Worm (Caenorhabditis elegans) whole organism, young adult: Measurements from ENCODE around the gene svh-11.

Experiments
- ceh-58 ChIP-seq: fragments of 200-800 bp; sonication (Bioruptor generic); IDR thresholded peaks from 2 replicates; pipeline ENCODE4 v1.3.6; 2022; ENCODE audit warnings: missing genetic modification characterization, missing compliant biosample characterization
- ceh-91 ChIP-seq: fragments of 200-800 bp; sonication (Bioruptor generic); IDR thresholded peaks from 2 replicates; pipeline ENCODE4 v1.3.6; 2022; ENCODE audit warnings: missing genetic modification reagents, missing genetic modification characterization, missing compliant biosample characterization
- lin-35 ChIP-seq, 3 experiments: fragments of 150-350 bp in 2 of 3; sonication (generic microtip) in 1 of 3; optimal IDR thresholded peaks; 2 replicates each; lab custom pipeline; 2014 to 2018; ENCODE audit warnings: missing biosample characterization in 3 of 3, missing genetic modification characterization in 3 of 3, missing genetic modification reagents in 3 of 3
- nhr-80 ChIP-seq: sonication (generic microtip); optimal IDR thresholded peaks from 2 replicates; lab custom pipeline; 2016; ENCODE audit warnings: missing genetic modification characterization, missing compliant biosample characterization
- sdz-38 ChIP-seq: sonication (generic microtip); optimal IDR thresholded peaks from 2 replicates; lab custom pipeline; 2016; ENCODE audit warnings: missing genotype, missing genetic modification characterization, missing compliant biosample characterization
- snpc-4 ChIP-seq, 5 experiments: fragments of 150-350 bp in 1 of 5; sonication (generic microtip) in 4 of 5; optimal IDR thresholded peaks; 2 replicates each; lab custom pipeline; 2014 to 2018; ENCODE audit warnings: missing genetic modification characterization in 5 of 5, missing biosample characterization in 3 of 5, antibody characterized with exemption in 2 of 5, mild to moderate bottlenecking in 2 of 5, missing compliant biosample characterization in 2 of 5, missing genotype in 2 of 5, moderate library complexity in 2 of 5, missing genetic modification reagents in 1 of 5
- ztf-22 ChIP-seq: fragments of 200-800 bp; sonication (Bioruptor generic); optimal IDR thresholded peaks from 2 replicates; lab custom pipeline; 2018; ENCODE audit warnings: mild to moderate bottlenecking, missing genetic modification characterization, moderate library complexity, missing compliant biosample characterization

- no peak for TF ChIP-seq ceh-91 (GFP tag; lab: Robert Waterston, UW)
- no peak for TF ChIP-seq sdz-38 (tag; lab: Kevin White, UChicago)
- no peak for TF ChIP-seq ztf-22 (GFP tag; lab: Kevin White, UChicago)
- TF ChIP-seq snpc-4 (GFP tag; optimal IDR thresholded peaks at IDR 0.05; lab: Kevin White, UChicago) = no peak
- no peak for TF ChIP-seq snpc-4 (tag; optimal IDR thresholded peaks at IDR 0.05; lab: Kevin White, UChicago)
- TF ChIP-seq lin-35 (GFP tag; optimal IDR thresholded peaks at IDR 0.05; lab: Kevin White, UChicago) = no peak
- no peak for TF ChIP-seq nhr-80 (tag; lab: Kevin White, UChicago)
- no peak for TF ChIP-seq ceh-58
These were observed 27.7 kb upstream of the svh-11 start, which contains the start of gene cyp-33C1 for ce11 chrV:2179214-2179613.
